Worm (Caenorhabditis elegans): Measurements from ENCODE around the gene C08B11.9.

- TF ChIP-seq T22C8.4 (GFP tag; IDR thresholded peaks at IDR 0.05) = no peak
- TF ChIP-seq ref-1 (GFP tag; conservative IDR thresholded peaks at IDR 0.05) = no peak
Measured at ce11 chrII:8017380-8017779, 20.6 kb downstream of the C08B11.9 start, which contains the start of gene zyg-11.
